Fruit fly (Drosophila melanogaster): Measurements from ENCODE around the gene CG6583.

DNA sequence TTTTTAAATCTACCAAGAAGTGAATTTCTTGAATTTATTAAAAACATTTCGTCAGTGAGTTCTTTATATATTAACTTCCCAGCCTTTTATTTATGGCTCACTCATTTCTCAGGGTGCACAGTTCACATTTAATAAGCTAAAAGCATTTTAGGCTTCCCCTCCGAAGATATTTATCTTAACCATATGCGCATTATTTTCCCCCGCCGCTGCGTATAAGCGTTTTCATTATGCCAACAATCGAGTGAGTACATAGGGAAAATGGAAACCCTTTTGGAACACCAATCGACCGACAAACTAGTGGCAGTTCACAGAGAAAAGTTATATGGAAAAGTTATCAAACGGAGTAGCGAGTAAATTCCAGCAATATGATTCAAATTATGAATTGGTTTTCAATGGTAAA, 34.7 kb downstream of the CG6583 start, which contains the start of gene Gr33a:
- TF ChIP-seq D1 (tag; optimal IDR thresholded peaks at IDR 0.05) = no peak
- TF ChIP-seq CG8301 (tag; optimal IDR thresholded peaks at IDR 0.05) = no peak
- no peak for TF ChIP-seq CG32121 (GFP tag; IDR thresholded peaks at IDR 0.05)
- no peak for TF ChIP-seq fd96Ca (GFP tag; IDR thresholded peaks at IDR 0.05)
- TF ChIP-seq Snoo (tag; optimal IDR thresholded peaks at IDR 0.05) = no peak
- no peak for TF ChIP-seq CG12605 (GFP tag; IDR thresholded peaks at IDR 0.05)
- no peak for TF ChIP-seq CG15710 (tag; optimal IDR thresholded peaks at IDR 0.05)
- TF ChIP-seq Pif1A (GFP tag; optimal IDR thresholded peaks at IDR 0.05) = no peak
- no peak for TF ChIP-seq gl (tag; optimal IDR thresholded peaks at IDR 0.05)
- TF ChIP-seq CG4496 (GFP tag; IDR thresholded peaks at IDR 0.05) = no peak
- TF ChIP-seq CG34367 (tag; optimal IDR thresholded peaks at IDR 0.05) = no peak
